Worm (Caenorhabditis elegans) whole organism, L2 larva: ENCODE data around the gene nipi-4.

ENCODE experiments used
- egl-27 ChIP-seq: sonication (generic microtip); optimal IDR thresholded peaks from 3 replicates; lab custom pipeline; 2017; ENCODE audit warnings: missing biosample characterization, missing genetic modification reagents, missing genetic modification characterization
- nhr-11 ChIP-seq: fragments of 150-350 bp; optimal IDR thresholded peaks from 2 replicates; lab custom pipeline; 2014; ENCODE audit warnings: missing biosample characterization, missing genetic modification characterization
- nhr-237 ChIP-seq: fragments of 150-350 bp; optimal IDR thresholded peaks from 2 replicates; lab custom pipeline; 2014; ENCODE audit warnings: missing biosample characterization, missing genetic modification characterization
- zag-1 ChIP-seq: fragments of 150-350 bp; optimal IDR thresholded peaks from 2 replicates; lab custom pipeline; 2014; ENCODE audit warnings: missing biosample characterization, missing genetic modification characterization
- ztf-1 ChIP-seq: fragments of 200-800 bp; sonication (Bioruptor generic); conservative IDR thresholded peaks from 2 replicates; pipeline ENCODE4 v1.3.6; 2022; ENCODE audit warnings: missing genetic modification characterization, missing compliant biosample characterization

- TF ChIP-seq nhr-237 (tag; lab: Kevin White, UChicago) = no peak
- TF ChIP-seq nhr-11 (tag; lab: Kevin White, UChicago) = no peak
- no peak for TF ChIP-seq ztf-1 (GFP tag; lab: Robert Waterston, UW)
- TF ChIP-seq zag-1 (tag; lab: Kevin White, UChicago) = no peak
- TF ChIP-seq egl-27 (tag; lab: Kevin White, UChicago) = no peak
Observed at ce11 chrV:7870707-7871106, at the start of gene nipi-4.
